Fruit fly (Drosophila melanogaster) whole organism, wandering third instar larva: ENCODE measurements around the gene ATP7.

Experiments used
- Abd-B ChIP-seq: fragments of >200 bp; optimal IDR thresholded peaks from 2 replicates; lab custom pipeline; 2017; ENCODE audit warnings: missing biosample characterization, missing genetic modification characterization
- Dif ChIP-seq: fragments of 200-275, 200-300 bp; sonication (Bioruptor generic); optimal IDR thresholded peaks from 2 replicates; lab custom pipeline; 2018; ENCODE audit warnings: missing biosample characterization, missing genetic modification characterization; ENCODE audit not compliant: partially characterized antibody
- Hr78 ChIP-seq: fragments of >200 bp; optimal IDR thresholded peaks from 2 replicates; lab custom pipeline; 2017; ENCODE audit warnings: missing biosample characterization, missing genetic modification characterization
- Jra ChIP-seq: sonication (Bioruptor generic); optimal IDR thresholded peaks from 2 replicates; lab custom pipeline; 2016; ENCODE audit warnings: missing biosample characterization, missing genetic modification characterization
- Myc ChIP-seq: fragments of >200 bp; optimal IDR thresholded peaks from 2 replicates; lab custom pipeline; 2017
- Rel ChIP-seq, 2 experiments: fragments of 200-800 bp; sonication (Bioruptor generic) in 1 of 2; optimal IDR thresholded peaks; 2 replicates in 1 of 2; 3 replicates in 1 of 2; lab custom pipeline; 2016 to 2019; ENCODE audit warnings: mild to moderate bottlenecking in 2 of 2, missing biosample characterization in 2 of 2, missing genetic modification characterization in 2 of 2, moderate library complexity in 1 of 2
- lola ChIP-seq: fragments of >200 bp; optimal IDR thresholded peaks from 2 replicates; lab custom pipeline; 2017; ENCODE audit warnings: missing biosample characterization, missing genetic modification characterization
- pan ChIP-seq: fragments of >200 bp; optimal IDR thresholded peaks from 2 replicates; lab custom pipeline; 2017
- psq ChIP-seq: fragments of 200-800 bp; sonication (Bioruptor generic); optimal IDR thresholded peaks from 3 replicates; lab custom pipeline; 2017; ENCODE audit warnings: missing biosample characterization, mild to moderate bottlenecking, missing genetic modification characterization, moderate library complexity
- sage ChIP-seq: fragments of 200-800 bp; sonication (Bioruptor generic); optimal IDR thresholded peaks from 2 replicates; lab custom pipeline; 2016; ENCODE audit warnings: missing biosample characterization, mild to moderate bottlenecking, missing genetic modification characterization
- tai ChIP-seq: sonication (Bioruptor generic); optimal IDR thresholded peaks from 2 replicates; lab custom pipeline; 2016; ENCODE audit warnings: missing biosample characterization, missing genetic modification characterization

- TF ChIP-seq pan (no peak), Abd-B (no peak), sage (GFP tag; lab: Kevin White, UChicago) (no peak), Rel (GFP tag; optimal IDR thresholded peaks at IDR 0.05; lab: Kevin White, UChicago) (no peak), Rel (tag; optimal IDR thresholded peaks at IDR 0.05; lab: Kevin White, UChicago) (no peak), psq (GFP tag; lab: Kevin White, UChicago) (no peak), Myc (no peak), tai (GFP tag; lab: Kevin White, UChicago) (no peak), lola (GFP tag; lab: Kevin White, UChicago) (no peak), Dif (no peak), Jra (GFP tag; lab: Kevin White, UChicago) (no peak), Hr78 (GFP tag; lab: Kevin White, UChicago) (no peak)
Observed at dm6 chrX:11837926-11838325, 16.9 kb upstream of the ATP7 start, which contains the start of gene CG15741.
